Fruit fly (Drosophila melanogaster) whole organism: ENCODE data around the gene RpL37A.

ENCODE experiments used
- Dll ChIP-seq: fragments of >200 bp; optimal IDR thresholded peaks from 2 replicates; lab custom pipeline; 2017
- pan ChIP-seq: fragments of >200 bp; optimal IDR thresholded peaks from 2 replicates; lab custom pipeline; 2017
- psq ChIP-seq: fragments of >200 bp; optimal IDR thresholded peaks from 2 replicates; lab custom pipeline; 2017
- usp ChIP-seq: fragments of >200 bp; optimal IDR thresholded peaks from 2 replicates; lab custom pipeline; 2017; ENCODE audit warnings: missing biosample characterization, missing genetic modification characterization, mixed read lengths

DNA sequence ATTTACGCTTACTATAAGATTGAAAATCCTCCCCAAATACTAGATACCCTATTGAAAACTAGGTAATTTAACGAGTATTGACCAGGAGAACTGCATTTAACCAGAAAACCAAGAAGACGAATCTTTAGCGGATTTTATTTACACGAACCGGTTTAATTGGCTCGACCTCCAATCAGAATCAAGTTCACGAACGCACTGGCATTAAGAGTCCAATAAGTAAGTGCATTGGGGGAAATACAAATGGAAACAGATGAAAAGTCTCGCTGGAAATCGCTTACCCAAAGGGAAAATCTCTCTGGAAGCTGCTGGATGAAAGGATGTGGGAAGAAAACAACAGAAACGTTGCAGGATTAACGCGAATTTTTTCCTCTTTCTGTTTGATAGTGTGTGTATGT, 21.8 kb downstream of the RpL37A start:
- TF ChIP-seq usp (GFP tag; lab: Kevin White, UChicago), result no peak
- TF ChIP-seq psq (lab: Kevin White, UChicago), result no peak
- no peak for TF ChIP-seq pan
- TF ChIP-seq Dll (lab: Kevin White, UChicago), result no peak
